Fruit fly (Drosophila melanogaster) whole organism, embryonic: Measurements from ENCODE around the gene tutl.

Experiments
- Atf-2 ChIP-seq: fragments of 200-800 bp; sonication (Bioruptor generic); optimal IDR thresholded peaks from 2 replicates; lab custom pipeline; 2016; ENCODE audit warnings: missing biosample characterization, missing genetic modification characterization
- CG10366 ChIP-seq: fragments of 200-800 bp; sonication (Bioruptor generic); IDR thresholded peaks from 2 replicates; pipeline ENCODE4 v1.3.6; 2022; ENCODE audit warnings: missing biosample characterization, missing genetic modification characterization
- CG12155 ChIP-seq: fragments of 200-800 bp; sonication (Bioruptor generic); optimal IDR thresholded peaks from 3 replicates; lab custom pipeline; 2016; ENCODE audit warnings: missing biosample characterization, missing genetic modification characterization
- CG15514 ChIP-seq: fragments of 200-800 bp; sonication (Bioruptor generic); optimal IDR thresholded peaks from 3 replicates; lab custom pipeline; 2017; ENCODE audit warnings: missing biosample characterization, missing genetic modification characterization, mild to moderate bottlenecking, moderate library complexity, missing genetic modification reagents
- CG17802 ChIP-seq: fragments of 200-800 bp; sonication (Bioruptor generic); optimal IDR thresholded peaks from 2 replicates; lab custom pipeline; 2018; ENCODE audit warnings: missing biosample characterization, mild to moderate bottlenecking, missing genetic modification characterization, moderate library complexity
- CG2129 ChIP-seq: fragments of 200-800 bp; sonication (Bioruptor generic); IDR thresholded peaks from 2 replicates; pipeline ENCODE4 v1.3.6; 2022; ENCODE audit warnings: missing biosample characterization, missing genetic modification characterization; ENCODE audit not compliant: partially characterized antibody
- CG33213 ChIP-seq: fragments of 200-800 bp; sonication (Bioruptor generic); optimal IDR thresholded peaks from 3 replicates; lab custom pipeline; 2016; ENCODE audit warnings: missing biosample characterization, missing genetic modification characterization
- CG34422 ChIP-seq: fragments of 200-800 bp; sonication (Bioruptor generic); IDR thresholded peaks from 3 replicates; pipeline ENCODE4 v1.3.6; 2022; ENCODE audit warnings: missing biosample characterization, missing genetic modification characterization
- CG3726 ChIP-seq: fragments of 200-800 bp; sonication (Bioruptor generic); IDR thresholded peaks from 3 replicates; pipeline ENCODE4, ENCODE4 v1.3.6; 2022; ENCODE audit warnings: missing biosample characterization, missing genetic modification characterization
- CG3847 ChIP-seq: fragments of 200-800 bp; sonication (Bioruptor generic); IDR thresholded peaks from 2 replicates; pipeline ENCODE4 v1.3.6; 2022; ENCODE audit warnings: missing biosample characterization, missing genetic modification characterization
- CG6175 ChIP-seq: fragments of 200-800 bp; sonication (Bioruptor generic); IDR thresholded peaks from 3 replicates; pipeline ENCODE4 v1.3.6; 2022; ENCODE audit warnings: missing biosample characterization, missing genetic modification characterization
- CG6791 ChIP-seq: fragments of 200-800 bp; sonication (Bioruptor generic); IDR thresholded peaks from 3 replicates; pipeline ENCODE4 v1.3.6; 2022; ENCODE audit warnings: missing biosample characterization, missing genetic modification characterization; ENCODE audit not compliant: partially characterized antibody
- CG7928 ChIP-seq: fragments of 200-800 bp; sonication (Bioruptor generic); optimal IDR thresholded peaks from 2 replicates; lab custom pipeline; 2017; ENCODE audit warnings: missing biosample characterization, mild to moderate bottlenecking, missing genetic modification characterization
- CG8359 ChIP-seq: fragments of 200-800 bp; sonication (Bioruptor generic); optimal IDR thresholded peaks from 2 replicates; lab custom pipeline; 2017; ENCODE audit warnings: missing biosample characterization, mild to moderate bottlenecking, missing genetic modification characterization, borderline replicate concordance
- CG8765 ChIP-seq: fragments of 200-800 bp; sonication (Bioruptor generic); IDR thresholded peaks from 2 replicates; pipeline ENCODE4 v1.3.6; 2022; ENCODE audit warnings: missing biosample characterization, missing genetic modification characterization
- D19B ChIP-seq: fragments of 200-800 bp; sonication (Bioruptor generic); optimal IDR thresholded peaks from 2 replicates; lab custom pipeline; 2017; ENCODE audit warnings: missing biosample characterization, mild to moderate bottlenecking, missing genetic modification characterization
- Dip3 ChIP-seq: fragments of 200-800 bp; sonication (Bioruptor generic); optimal IDR thresholded peaks from 3 replicates; lab custom pipeline; 2016; ENCODE audit warnings: missing biosample characterization, missing genetic modification characterization
- Doc2 ChIP-seq: fragments of 200-800 bp; sonication (Bioruptor generic); IDR thresholded peaks from 2 replicates; pipeline ENCODE4 v1.3.6; 2022; ENCODE audit warnings: missing biosample characterization, missing genetic modification characterization
- ERR ChIP-seq: fragments of 200-800 bp; sonication (Bioruptor generic); optimal IDR thresholded peaks from 2 replicates; lab custom pipeline; 2016; ENCODE audit warnings: missing biosample characterization, missing genetic modification characterization
- Ets65A ChIP-seq: fragments of 200-800 bp; sonication (Bioruptor generic); peaks from one replicate; lab custom pipeline; 2016; ENCODE audit warnings: missing biosample characterization, missing genetic modification characterization
- H2.0 ChIP-seq: fragments of 200-800 bp; sonication (Bioruptor generic); IDR thresholded peaks from 2 replicates; pipeline ENCODE4 v1.3.6; 2022; ENCODE audit warnings: missing biosample characterization, missing genetic modification characterization
- Hr39 ChIP-seq: fragments of >200 bp; optimal IDR thresholded peaks from 2 replicates; lab custom pipeline; 2017
- Hsf ChIP-seq: fragments of 200-800 bp; sonication (Bioruptor generic); optimal IDR thresholded peaks from 3 replicates; lab custom pipeline; 2016; ENCODE audit warnings: missing biosample characterization, missing genetic modification characterization
- Max ChIP-seq: fragments of 200-800 bp; sonication (Bioruptor generic); optimal IDR thresholded peaks from 2 replicates; lab custom pipeline; 2016; ENCODE audit warnings: missing biosample characterization, mild to moderate bottlenecking, missing genetic modification characterization
- Mrtf ChIP-seq: fragments of 200-800 bp; sonication (Bioruptor generic); IDR thresholded peaks from 3 replicates; pipeline ENCODE4 v1.3.6; 2022; ENCODE audit warnings: missing biosample characterization, missing genetic modification characterization
- Nf-YB ChIP-seq: fragments of 200-800 bp; sonication (Bioruptor generic); optimal IDR thresholded peaks from 3 replicates; lab custom pipeline; 2019; ENCODE audit warnings: missing biosample characterization, mild to moderate bottlenecking, missing genetic modification characterization, moderate library complexity
- Rx ChIP-seq: fragments of 200-800 bp; sonication (Bioruptor generic); IDR thresholded peaks from 2 replicates; pipeline ENCODE4 v1.3.6; 2022; ENCODE audit warnings: missing biosample characterization, missing genetic modification characterization
- Stat92E ChIP-seq, 3 experiments: fragments of >200 bp in 2 of 3; fragments of 200-800 bp in 1 of 3; sonication (Bioruptor generic) in 1 of 3; optimal IDR thresholded peaks; 2 replicates each; lab custom pipeline; 2017 to 2019; ENCODE audit warnings: missing biosample characterization in 3 of 3, missing genetic modification characterization in 3 of 3, mild to moderate bottlenecking in 1 of 3, moderate library complexity in 1 of 3
- ap ChIP-seq: fragments of 200-800 bp; sonication (Bioruptor generic); IDR thresholded peaks from 2 replicates; pipeline ENCODE4 v1.3.6; 2022; ENCODE audit warnings: missing biosample characterization, missing genetic modification characterization
- az2 ChIP-seq: fragments of 200-800 bp; sonication (Bioruptor generic); optimal IDR thresholded peaks from 3 replicates; lab custom pipeline; 2016; ENCODE audit warnings: missing biosample characterization, missing genetic modification characterization
- br ChIP-seq: fragments of >200 bp; optimal IDR thresholded peaks from 2 replicates; lab custom pipeline; 2017
- bsh ChIP-seq, 2 experiments: fragments of 200-800 bp; sonication (Bioruptor generic); optimal IDR thresholded peaks; 2 replicates each; lab custom pipeline; 2017 to 2018; ENCODE audit warnings: mild to moderate bottlenecking in 2 of 2, missing biosample characterization in 2 of 2, missing genetic modification characterization in 2 of 2, moderate library complexity in 1 of 2
- cato ChIP-seq: fragments of 200-800 bp; sonication (Bioruptor generic); optimal IDR thresholded peaks from 2 replicates; lab custom pipeline; 2016; ENCODE audit warnings: missing biosample characterization, missing genetic modification characterization, borderline replicate concordance
- caup ChIP-seq: fragments of 200-800 bp; sonication (Bioruptor generic); optimal IDR thresholded peaks from 3 replicates; lab custom pipeline; 2017; ENCODE audit warnings: missing biosample characterization, mild to moderate bottlenecking, missing genetic modification characterization, moderate library complexity; ENCODE audit not compliant: severe bottlenecking
- dan ChIP-seq: fragments of 200-800 bp; sonication (Bioruptor generic); IDR thresholded peaks from 2 replicates; pipeline ENCODE4 v1.3.6; 2022; ENCODE audit warnings: missing biosample characterization, missing genetic modification characterization
- emc ChIP-seq: fragments of 200-800 bp; sonication (Bioruptor generic); optimal IDR thresholded peaks from 2 replicates; lab custom pipeline; 2016; ENCODE audit warnings: missing biosample characterization, missing genetic modification characterization
- gce ChIP-seq: fragments of 200-800 bp; sonication (Bioruptor generic); IDR thresholded peaks from 3 replicates; pipeline ENCODE4 v1.3.6; 2022; ENCODE audit warnings: missing biosample characterization, missing genetic modification characterization
- gt ChIP-seq: fragments of 200-800 bp; sonication (Bioruptor generic); IDR thresholded peaks from 2 replicates; pipeline ENCODE4 v1.3.6; 2022; ENCODE audit warnings: missing biosample characterization, missing genetic modification characterization
- h ChIP-seq: fragments of >200 bp; optimal IDR thresholded peaks from 2 replicates; lab custom pipeline; 2017
- jing ChIP-seq: fragments of 200-800 bp; sonication (Bioruptor generic); optimal IDR thresholded peaks from 2 replicates; lab custom pipeline; 2018; ENCODE audit warnings: missing biosample characterization, mild to moderate bottlenecking, missing genetic modification characterization
- ken ChIP-seq: fragments of 200-800 bp; sonication (Bioruptor generic); IDR thresholded peaks from 3 replicates; pipeline ENCODE4 v1.3.6; 2022; ENCODE audit warnings: missing biosample characterization, missing genetic modification characterization
- mld ChIP-seq: fragments of 200-800 bp; sonication (Bioruptor generic); IDR thresholded peaks from 3 replicates; pipeline ENCODE4 v1.3.6; 2022; ENCODE audit warnings: missing biosample characterization, missing genetic modification characterization; ENCODE audit not compliant: partially characterized antibody
- nerfin-2 ChIP-seq: fragments of 200-800 bp; sonication (Bioruptor generic); IDR thresholded peaks from 2 replicates; pipeline ENCODE4 v1.3.6; 2022; ENCODE audit warnings: missing biosample characterization, missing genetic modification characterization; ENCODE audit not compliant: partially characterized antibody
- psq ChIP-seq: fragments of 200-800 bp; sonication (Bioruptor generic); optimal IDR thresholded peaks from 2 replicates; lab custom pipeline; 2017; ENCODE audit warnings: missing biosample characterization, missing genetic modification characterization
- sima ChIP-seq: fragments of 200-800 bp; sonication (Bioruptor generic); optimal IDR thresholded peaks from 2 replicates; lab custom pipeline; 2016; ENCODE audit warnings: missing biosample characterization, missing genetic modification characterization
- sr ChIP-seq: fragments of 200-800 bp; sonication (Bioruptor generic); IDR thresholded peaks from 3 replicates; pipeline ENCODE4 v1.3.6; 2022; ENCODE audit warnings: missing biosample characterization, missing genetic modification characterization
- ssp ChIP-seq: fragments of 200-800 bp; sonication (Bioruptor generic); IDR thresholded peaks from 2 replicates; pipeline ENCODE4 v1.3.6; 2022; ENCODE audit warnings: missing biosample characterization, missing genetic modification characterization
- tap ChIP-seq: fragments of 200-800 bp; optimal IDR thresholded peaks from 3 replicates; lab custom pipeline; 2019; ENCODE audit warnings: missing biosample characterization, mild to moderate bottlenecking, missing genetic modification characterization, moderate library complexity
- tin ChIP-seq: fragments of 200-800 bp; sonication (Bioruptor generic); optimal IDR thresholded peaks from 3 replicates; lab custom pipeline; 2016; ENCODE audit warnings: missing biosample characterization, missing genetic modification characterization
- tup ChIP-seq: fragments of 200-800 bp; sonication (Bioruptor generic); optimal IDR thresholded peaks from 2 replicates; lab custom pipeline; 2016; ENCODE audit warnings: missing biosample characterization, mild to moderate bottlenecking, missing genetic modification characterization, moderate library complexity
- z ChIP-seq: fragments of 200-800 bp; sonication (Bioruptor generic); IDR thresholded peaks from 3 replicates; pipeline ENCODE4 v1.3.6; 2022; ENCODE audit warnings: missing biosample characterization, missing genetic modification characterization

The tutl gene

dm6 chr2L:4346619-4347310 lies 63.8 kb downstream of the tutl start (continued):
- TF ChIP-seq CG8765 (GFP tag; lab: Robert Waterston, UW) = no peak
- no peak for TF ChIP-seq CG12155 (GFP tag; lab: Kevin White, UChicago)
- TF ChIP-seq CG8359 (GFP tag; lab: Kevin White, UChicago) = no peak
- TF ChIP-seq bsh (GFP tag; optimal IDR thresholded peaks at IDR 0.05; lab: Kevin White, UChicago) = no peak
- peak; percentile 34 for TF ChIP-seq tup
- TF ChIP-seq Hr39 (lab: Kevin White, UChicago) = no peak
- TF ChIP-seq H2.0 = no peak
- TF ChIP-seq jing (GFP tag; lab: Kevin White, UChicago) = no peak
- no peak for TF ChIP-seq tin (GFP tag; lab: Kevin White, UChicago)
- TF ChIP-seq CG10366 (GFP tag; lab: Robert Waterston, UW) = no peak
- TF ChIP-seq Hsf = no peak
- TF ChIP-seq CG7928 (GFP tag; lab: Kevin White, UChicago) = no peak
- no peak for TF ChIP-seq Ets65A (GFP tag; lab: Kevin White, UChicago)
- no peak for TF ChIP-seq ssp (GFP tag; lab: Robert Waterston, UW)
- TF ChIP-seq D19B (GFP tag; lab: Kevin White, UChicago) = no peak
- no peak; the same call in 2 of the 3 replicates for TF ChIP-seq CG6175 (GFP tag; lab: Robert Waterston, UW)
- no peak for TF ChIP-seq Atf-2 (GFP tag; lab: Kevin White, UChicago)
- no peak for TF ChIP-seq caup (GFP tag; lab: Kevin White, UChicago)
- TF ChIP-seq CG2129 (GFP tag; lab: Robert Waterston, UW) = 0 out of 2 replicates have a peak, but pooled peaks have one; percentile 4
- TF ChIP-seq ap = no peak
- TF ChIP-seq emc (GFP tag; lab: Kevin White, UChicago) = no peak
- TF ChIP-seq z = peak; percentile 86; the same call in 2 of the 3 replicates
- no peak for TF ChIP-seq dan
- no peak for TF ChIP-seq psq
- no peak for TF ChIP-seq Max (GFP tag; lab: Kevin White, UChicago)
- peak; percentile 3 for TF ChIP-seq Dip3
- no peak for TF ChIP-seq CG15514 (GFP tag; lab: Kevin White, UChicago)
- TF ChIP-seq CG3726 = no peak
- TF ChIP-seq CG33213 (GFP tag; lab: Kevin White, UChicago) = no peak
- no peak for TF ChIP-seq CG34422 (GFP tag; lab: Robert Waterston, UW)
- TF ChIP-seq sima = no peak
- TF ChIP-seq Stat92E (GFP tag; optimal IDR thresholded peaks at IDR 0.05; lab: Kevin White, UChicago) = peak in 1 of 3 experiments; percentile 77
- TF ChIP-seq ERR (GFP tag; lab: Kevin White, UChicago) = no peak
- no peak for TF ChIP-seq CG3847 (GFP tag; lab: Robert Waterston, UW)
- TF ChIP-seq tap (tag; lab: Kevin White, UChicago) = no peak
- TF ChIP-seq mld = 0 out of 3 replicates have a peak, but pooled peaks have one; percentile 39
- 0 out of 2 replicates have a peak, but pooled peaks have one; percentile 41 for TF ChIP-seq nerfin-2 (GFP tag; lab: Robert Waterston, UW)
- no peak for TF ChIP-seq sr (GFP tag; lab: Robert Waterston, UW)
- TF ChIP-seq gt (GFP tag; lab: Robert Waterston, UW) = no peak
- no peak for TF ChIP-seq gce (GFP tag; lab: Robert Waterston, UW)
- TF ChIP-seq CG6791 (GFP tag; lab: Robert Waterston, UW) = no peak
- TF ChIP-seq Doc2 = no peak
- no peak for TF ChIP-seq CG17802
- TF ChIP-seq az2 (GFP tag; lab: Kevin White, UChicago) = no peak
- TF ChIP-seq Nf-YB (GFP tag; lab: Kevin White, UChicago) = peak; percentile 30
- TF ChIP-seq br (lab: Kevin White, UChicago) = no peak
- TF ChIP-seq Mrtf = no peak
- TF ChIP-seq ken (GFP tag; lab: Robert Waterston, UW) = no peak
- no peak for TF ChIP-seq cato (GFP tag; lab: Kevin White, UChicago)
- TF ChIP-seq h (lab: Kevin White, UChicago) = no peak
- TF ChIP-seq Rx (GFP tag; lab: Robert Waterston, UW) = no peak
